Worm (Caenorhabditis elegans) whole organism, mixed stage, embryonic: ENCODE measurements around the gene bcf-1.

Source experiments
- elt-3 ChIP-seq: fragments of 150-350 bp; optimal IDR thresholded peaks from 2 replicates; lab custom pipeline; 2014; ENCODE audit warnings: missing biosample characterization, missing genetic modification characterization
- lsy-2 ChIP-seq: fragments of 150-350 bp; optimal IDR thresholded peaks from 2 replicates; lab custom pipeline; 2014; ENCODE audit warnings: missing biosample characterization, missing genetic modification characterization
- mab-5 ChIP-seq: fragments of 150-350 bp; optimal IDR thresholded peaks from 2 replicates; lab custom pipeline; 2014; ENCODE audit warnings: missing biosample characterization, missing genetic modification characterization
- mls-2 ChIP-seq: sonication (generic microtip); optimal IDR thresholded peaks from 2 replicates; lab custom pipeline; 2016; ENCODE audit warnings: mild to moderate bottlenecking, missing genetic modification characterization, moderate library complexity, missing compliant biosample characterization

DNA sequence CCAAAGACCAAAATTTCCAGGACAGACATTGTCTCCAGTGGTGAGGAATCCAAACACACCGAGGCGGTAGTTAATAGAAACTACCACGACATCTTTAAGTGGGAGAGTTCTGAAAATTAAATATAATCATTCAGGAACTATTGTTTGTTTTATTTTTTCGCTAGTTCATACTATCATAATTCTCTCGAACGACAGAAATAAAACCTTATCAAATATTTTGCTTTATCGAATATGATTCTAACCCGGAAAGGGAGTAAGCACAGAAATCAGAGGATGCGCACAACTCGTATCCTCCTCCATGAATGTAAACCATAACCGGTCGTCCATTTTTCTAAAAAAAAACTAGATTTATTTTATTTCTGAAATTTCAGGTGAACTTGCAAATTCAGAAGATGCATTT lies 43.8 kb downstream of the bcf-1 start:
- TF ChIP-seq lsy-2 (no peak), elt-3 (tag; lab: Kevin White, UChicago) (no peak), mab-5 (tag; lab: Kevin White, UChicago) (no peak), mls-2 (tag; lab: Kevin White, UChicago) (no peak)
